Worm (Caenorhabditis elegans): ENCODE results near the gene E02A10.4.

DNA sequence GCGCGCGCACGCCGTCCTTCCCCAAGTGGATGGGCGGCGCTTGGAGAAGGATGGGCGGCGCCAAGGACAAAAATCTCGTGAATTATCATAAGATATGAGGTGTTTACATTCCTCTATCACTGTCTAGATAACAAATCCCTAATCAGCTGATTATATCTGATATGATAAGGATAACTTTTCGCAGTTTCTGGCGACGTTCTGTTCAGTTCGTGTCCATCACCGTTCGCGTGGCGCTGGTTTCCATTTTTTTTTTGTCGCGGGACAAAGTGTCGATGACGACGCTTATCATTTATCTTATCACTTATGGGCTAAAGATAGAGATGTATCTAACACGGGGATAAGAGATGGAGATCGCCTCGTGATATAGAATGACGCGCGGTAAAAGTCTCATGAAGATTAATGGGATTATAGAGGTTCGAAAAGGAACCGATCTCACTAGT is 14.4 kb downstream of the E02A10.4 start:
- no peak for TF ChIP-seq snpc-4 (GFP tag; optimal IDR thresholded peaks at IDR 0.05)
- no peak for TF ChIP-seq snpc-4 (tag; optimal IDR thresholded peaks at IDR 0.05)
- TF ChIP-seq ama-1 (optimal IDR thresholded peaks at IDR 0.05) = no peak
- no peak for TF ChIP-seq ama-1 (GFP tag; optimal IDR thresholded peaks at IDR 0.05)
- no peak for TF ChIP-seq madf-8 (GFP tag; conservative IDR thresholded peaks at IDR 0.05)
- no peak for TF ChIP-seq ztf-22 (GFP tag; optimal IDR thresholded peaks at IDR 0.05)
- TF ChIP-seq madf-6 (GFP tag; IDR thresholded peaks at IDR 0.05) = no peak
- TF ChIP-seq hlh-26 (GFP tag; conservative IDR thresholded peaks at IDR 0.05) = no peak
- TF ChIP-seq mcd-1 (GFP tag; IDR thresholded peaks at IDR 0.05) = 0 out of 2 replicates have a peak, but pooled peaks have one; percentile 10
- TF ChIP-seq F52B5.7 (tag; optimal IDR thresholded peaks at IDR 0.05) = no peak
- no peak for TF ChIP-seq nhr-80 (tag; optimal IDR thresholded peaks at IDR 0.05)
